Worm (Caenorhabditis elegans) whole organism, young adult: Measurements from ENCODE around the gene nas-1.

Source experiments
- F52B5.7 ChIP-seq: sonication (generic microtip); optimal IDR thresholded peaks from 2 replicates; lab custom pipeline; 2016; ENCODE audit warnings: mild to moderate bottlenecking, missing genetic modification characterization, missing compliant biosample characterization
- F55B11.4 ChIP-seq: sonication (generic microtip); optimal IDR thresholded peaks from 2 replicates; lab custom pipeline; 2016; ENCODE audit warnings: missing compliant biosample characterization, missing genetic modification characterization, borderline replicate concordance; ENCODE audit not compliant: insufficient read depth
- T07F8.4 ChIP-seq: sonication (generic microtip); optimal IDR thresholded peaks from 2 replicates; lab custom pipeline; 2016; ENCODE audit warnings: mild to moderate bottlenecking, missing genetic modification characterization, moderate library complexity, missing compliant biosample characterization
- Y53F4B.3 ChIP-seq: fragments of 200-800 bp; sonication (Bioruptor generic); IDR thresholded peaks from 2 replicates; pipeline ENCODE4 v1.3.6; 2022; ENCODE audit warnings: missing genetic modification reagents, missing genetic modification characterization, missing compliant biosample characterization
- ama-1 ChIP-seq, 3 experiments: fragments of 150-350 bp in 1 of 3; sonication (generic microtip) in 2 of 3; optimal IDR thresholded peaks; 2 replicates each; lab custom pipeline; 2014 to 2018; ENCODE audit warnings: missing biosample characterization in 2 of 3, missing genetic modification characterization in 2 of 3, missing genetic modification reagents in 2 of 3
- aptf-2 ChIP-seq: fragments of 200-800 bp; sonication (Bioruptor generic); conservative IDR thresholded peaks from 2 replicates; pipeline ENCODE4 v1.3.6; 2022; ENCODE audit warnings: missing genetic modification reagents, missing genetic modification characterization, missing compliant biosample characterization
- him-1 ChIP-seq: sonication (generic microtip); optimal IDR thresholded peaks from 2 replicates; lab custom pipeline; 2016; ENCODE audit warnings: missing genotype, missing genetic modification reagents, missing genetic modification characterization, missing compliant biosample characterization
- lin-26 ChIP-seq: fragments of 200-800 bp; sonication (Bioruptor generic); IDR thresholded peaks from 2 replicates; pipeline ENCODE4 v1.3.6; 2022; ENCODE audit warnings: missing genetic modification reagents, missing genetic modification characterization, missing compliant biosample characterization
- snpc-4 ChIP-seq, 5 experiments: fragments of 150-350 bp in 1 of 5; sonication (generic microtip) in 4 of 5; optimal IDR thresholded peaks; 2 replicates each; lab custom pipeline; 2014 to 2018; ENCODE audit warnings: missing genetic modification characterization in 5 of 5, missing biosample characterization in 3 of 5, antibody characterized with exemption in 2 of 5, mild to moderate bottlenecking in 2 of 5, missing compliant biosample characterization in 2 of 5, missing genotype in 2 of 5, moderate library complexity in 2 of 5, missing genetic modification reagents in 1 of 5
- tbp1 ChIP-seq: fragments of 200-800 bp; sonication (Bioruptor generic); optimal IDR thresholded peaks from 2 replicates; lab custom pipeline; 2018; ENCODE audit warnings: mild to moderate bottlenecking, missing genetic modification characterization, missing compliant biosample characterization
- unc-130 ChIP-seq: sonication (generic microtip); optimal IDR thresholded peaks from 2 replicates; lab custom pipeline; 2016; ENCODE audit warnings: missing genetic modification reagents, missing genetic modification characterization, missing compliant biosample characterization
- unc-62 ChIP-seq: fragments of 150-350 bp; optimal IDR thresholded peaks from 2 replicates; lab custom pipeline; 2014; ENCODE audit warnings: missing biosample characterization, missing genetic modification reagents, missing genetic modification characterization
- ztf-6 ChIP-seq: fragments of 200-800 bp; sonication (Bioruptor generic); IDR thresholded peaks from 2 replicates; pipeline ENCODE4 v1.3.6; 2022; ENCODE audit warnings: missing genetic modification reagents, missing genetic modification characterization, missing compliant biosample characterization

DNA sequence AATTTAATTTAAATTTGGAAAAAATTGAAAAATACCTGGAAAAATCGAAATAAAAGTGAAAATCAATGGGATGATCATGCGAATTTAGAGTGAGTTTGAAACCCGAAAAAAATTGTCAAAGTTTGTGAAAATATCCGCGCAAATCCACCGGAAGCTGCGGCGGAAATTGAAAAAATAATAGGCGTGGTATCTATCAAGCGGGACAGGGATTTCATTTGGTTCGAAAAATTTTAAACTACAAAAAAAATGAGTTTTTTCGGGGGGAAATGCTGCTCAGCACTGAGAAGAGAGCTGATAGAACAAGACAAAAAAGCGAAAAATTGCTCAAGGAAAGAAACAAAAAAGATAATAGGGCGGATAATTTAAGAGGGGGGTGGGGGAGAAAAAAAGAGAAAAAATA is 34.6 kb upstream of the nas-1 start, which contains the start of gene T03F6.9:
- TF ChIP-seq snpc-4 (GFP tag; optimal IDR thresholded peaks at IDR 0.05; lab: Kevin White, UChicago): no peak
- TF ChIP-seq snpc-4 (tag; optimal IDR thresholded peaks at IDR 0.05; lab: Kevin White, UChicago): no peak
- no peak for TF ChIP-seq aptf-2 (GFP tag; lab: Robert Waterston, UW)
- TF ChIP-seq unc-62 (GFP tag; lab: Kevin White, UChicago): no peak
- no peak for TF ChIP-seq ztf-6 (GFP tag; lab: Robert Waterston, UW)
- TF ChIP-seq tbp1 (GFP tag; lab: Kevin White, UChicago): no peak
- no peak for TF ChIP-seq unc-130
- no peak for TF ChIP-seq F52B5.7 (tag; lab: Kevin White, UChicago)
- TF ChIP-seq him-1 (tag; lab: Kevin White, UChicago): no peak
- TF ChIP-seq Y53F4B.3 (GFP tag; lab: Robert Waterston, UW): no peak
- TF ChIP-seq T07F8.4: no peak
- TF ChIP-seq F55B11.4: no peak
- no peak for TF ChIP-seq lin-26 (GFP tag; lab: Robert Waterston, UW)
- TF ChIP-seq ama-1 (optimal IDR thresholded peaks at IDR 0.05; lab: Kevin White, UChicago): no peak
- no peak for TF ChIP-seq ama-1 (GFP tag; optimal IDR thresholded peaks at IDR 0.05; lab: Kevin White, UChicago)
